Fruit fly (Drosophila melanogaster): ENCODE data around the gene Gtpx.

Gtpx gene

DNA sequence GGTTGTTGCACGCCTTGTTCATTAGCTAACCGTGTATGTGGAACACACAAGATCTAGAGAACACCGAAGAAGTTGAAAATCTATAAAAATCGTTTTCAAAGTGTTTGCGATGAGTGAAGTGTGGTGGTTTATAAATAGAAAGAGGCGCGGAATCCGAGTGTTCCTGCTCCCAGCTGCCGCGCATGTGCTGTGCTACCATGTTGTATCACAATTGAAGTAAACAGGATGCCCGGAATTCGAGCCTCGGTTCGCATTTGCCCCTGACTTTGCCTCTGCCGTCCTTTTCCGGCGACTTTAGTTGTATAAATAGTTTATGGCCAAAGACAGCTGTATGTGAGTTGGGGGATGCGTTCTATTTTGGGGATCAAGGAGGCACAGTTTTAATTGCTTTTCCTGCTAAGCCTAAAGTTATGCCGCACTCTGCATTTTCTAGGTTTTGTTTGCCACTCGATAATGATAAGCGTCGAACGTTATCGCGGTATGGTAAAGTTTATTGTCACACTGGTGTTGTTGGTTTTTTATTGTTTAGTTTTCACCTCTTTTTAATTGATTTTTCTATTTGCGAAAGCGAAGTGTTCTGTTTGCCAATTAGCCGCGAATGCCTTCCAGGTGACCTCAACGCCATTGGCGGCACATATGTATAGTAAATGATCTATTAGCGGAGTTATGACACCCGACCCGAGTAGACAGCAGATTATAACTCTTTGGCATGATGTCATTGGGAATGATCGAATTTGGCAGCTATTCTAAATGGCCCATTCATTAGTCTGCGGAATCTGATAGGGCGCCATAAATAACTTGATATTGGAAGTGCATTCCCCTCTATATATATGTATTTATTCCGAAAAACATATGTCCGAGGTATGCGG is 23.1 kb downstream of the Gtpx start:
- TF ChIP-seq Stat92E (GFP tag; optimal IDR thresholded peaks at IDR 0.05) (no peak), CG17912 (GFP tag; optimal IDR thresholded peaks at IDR 0.05) (no peak), BtbVII (GFP tag; optimal IDR thresholded peaks at IDR 0.05) (peak; percentile 27), jumu (GFP tag; optimal IDR thresholded peaks at IDR 0.05) (no peak), twi (tag; optimal IDR thresholded peaks at IDR 0.05) (peak; percentile 95), Fer1 (GFP tag; optimal IDR thresholded peaks at IDR 0.05) (peak; percentile 17), disco-r (GFP tag; optimal IDR thresholded peaks at IDR 0.05) (no peak), CG2129 (GFP tag; IDR thresholded peaks at IDR 0.05; ENCODE audit: partially characterized antibody) (no peak), D19B (GFP tag; optimal IDR thresholded peaks at IDR 0.05) (no peak), CG2202 (tag; optimal IDR thresholded peaks at IDR 0.05) (no peak), fd102C (GFP tag; optimal IDR thresholded peaks at IDR 0.05) (no peak), CG5245 (GFP tag; optimal IDR thresholded peaks at IDR 0.05) (no peak), CG1647 (GFP tag; optimal IDR thresholded peaks at IDR 0.05) (no peak), sd (tag; optimal IDR thresholded peaks at IDR 0.05) (peak; percentile 96), Xrp1 (GFP tag; IDR thresholded peaks at IDR 0.05) (0 out of 2 replicates have a peak, but pooled peaks have one; percentile 13), CG18619 (GFP tag; optimal IDR thresholded peaks at IDR 0.05) (no peak), CG12744 (GFP tag; optimal IDR thresholded peaks at IDR 0.05) (no peak), gcm (GFP tag; optimal IDR thresholded peaks at IDR 0.05) (no peak), Taf1 (GFP tag; IDR thresholded peaks at IDR 0.05) (no peak), CG17328 (GFP tag; IDR thresholded peaks at IDR 0.05) (no peak), Meics (GFP tag; optimal IDR thresholded peaks at IDR 0.05) (no peak), Neu2 (GFP tag; optimal IDR thresholded peaks at IDR 0.05; ENCODE audit: borderline replicate concordance) (no peak), lbe (GFP tag; optimal IDR thresholded peaks at IDR 0.05) (no peak), CG6254 (GFP tag; optimal IDR thresholded peaks at IDR 0.05) (no peak), CG17568 (GFP tag; optimal IDR thresholded peaks at IDR 0.05) (no peak), z (GFP tag; IDR thresholded peaks at IDR 0.05) (no peak), CG9932 (GFP tag; IDR thresholded peaks at IDR 0.05) (no peak), CG17361 (GFP tag; IDR thresholded peaks at IDR 0.05) (no peak), zen (tag; optimal IDR thresholded peaks at IDR 0.05) (no peak), CG7963 (GFP tag; IDR thresholded peaks at IDR 0.05; ENCODE audit: partially characterized antibody) (no peak; the same call in 2 of the 3 replicates), Sin3A (optimal IDR thresholded peaks at IDR 0.05) (no peak), CG6689 (GFP tag; IDR thresholded peaks at IDR 0.05) (no peak), CG15011 (GFP tag; optimal IDR thresholded peaks at IDR 0.05) (no peak), ems (GFP tag; optimal IDR thresholded peaks at IDR 0.05) (no peak), gcm2 (GFP tag; optimal IDR thresholded peaks at IDR 0.05) (no peak), GATAe (GFP tag; conservative IDR thresholded peaks at IDR 0.05) (peak; percentile 53), Lim3 (GFP tag; IDR thresholded peaks at IDR 0.05) (no peak), CG13287 (GFP tag; IDR thresholded peaks at IDR 0.05; ENCODE audit: partially characterized antibody) (no peak), CG8388 (GFP tag; optimal IDR thresholded peaks at IDR 0.05) (no peak), lab (GFP tag; optimal IDR thresholded peaks at IDR 0.05) (peak; percentile 12), Med (GFP tag) (no peak), btn (GFP tag; optimal IDR thresholded peaks at IDR 0.05) (no peak), Atf6 (GFP tag; IDR thresholded peaks at IDR 0.05) (peak; percentile 36; the same call in 1 of the 2 replicates), CG14050 (GFP tag; IDR thresholded peaks at IDR 0.05) (no peak), crol (GFP tag; IDR thresholded peaks at IDR 0.05) (no peak), CG13775 (GFP tag; optimal IDR thresholded peaks at IDR 0.05) (no peak), mirr (GFP tag; optimal IDR thresholded peaks at IDR 0.05) (no peak), sob (GFP tag; IDR thresholded peaks at IDR 0.05) (no peak), HLH4C (GFP tag; IDR thresholded peaks at IDR 0.05; ENCODE audit: partially characterized antibody) (no peak)
